Fruit fly (Drosophila melanogaster): ENCODE data around the gene CG5676.
A peak's percentile ranks its signal among the peaks of the same experiment; 100 is the strongest.

- TF ChIP-seq CG14711 (tag; optimal IDR thresholded peaks at IDR 0.05) (no peak), Crg-1 (GFP tag; optimal IDR thresholded peaks at IDR 0.05) (no peak), cnc (optimal IDR thresholded peaks at IDR 0.05) (no peak), CG1620 (GFP tag; optimal IDR thresholded peaks at IDR 0.05) (no peak), tj (GFP tag; optimal IDR thresholded peaks at IDR 0.05) (peak; percentile 21), kay (GFP tag; ENCODE audit: borderline replicate concordance) (peak; percentile 70)
Measured at dm6 chr2L:10276846-10277245, 21.2 kb upstream of the CG5676 start.
